Worm (Caenorhabditis elegans): Measurements from ENCODE around the gene C44C10.9.

Gene C44C10.9

DNA sequence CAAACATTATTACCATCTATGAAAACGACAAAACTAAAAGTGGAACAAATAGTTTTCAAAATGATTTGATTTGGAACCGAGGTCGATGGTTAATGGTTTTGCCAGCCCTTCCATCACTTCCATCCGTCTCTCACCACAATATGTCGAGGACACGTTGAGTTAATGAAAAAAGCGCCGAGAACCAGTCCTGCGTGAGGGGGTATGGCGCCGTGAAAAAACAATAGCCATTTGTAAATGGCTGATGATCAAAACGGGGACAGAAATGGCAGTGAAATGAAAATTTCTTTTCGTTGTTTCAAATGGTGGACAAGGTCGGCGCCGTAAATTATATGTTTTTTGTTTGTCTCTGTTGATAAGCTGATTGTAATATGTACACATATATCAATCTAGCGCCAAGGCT lies 3.7 kb upstream of the C44C10.9 start:
- TF ChIP-seq ceh-36 (tag; optimal IDR thresholded peaks at IDR 0.05): no peak

DNA sequence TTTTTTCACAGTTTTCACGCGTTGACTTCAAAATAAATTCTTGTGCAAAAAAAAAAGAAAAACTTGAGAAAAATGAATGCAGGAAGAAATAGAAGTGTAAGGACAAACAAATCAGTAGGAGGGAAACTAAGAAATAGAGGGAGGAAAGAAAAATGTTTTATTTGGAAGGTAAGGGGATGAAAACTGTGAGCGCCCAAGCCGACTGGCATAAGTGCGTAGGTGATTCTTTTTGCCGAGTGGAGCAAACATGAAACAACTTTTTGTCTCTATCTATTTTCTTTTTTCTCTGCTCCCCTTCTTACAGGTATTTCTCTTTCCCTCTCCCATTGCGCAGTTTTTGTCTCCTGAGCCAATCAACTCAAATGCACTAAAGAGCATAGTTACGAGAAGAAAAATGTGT lies 2.4 kb upstream of the C44C10.9 start:
- TF ChIP-seq sea-1 (GFP tag; conservative IDR thresholded peaks at IDR 0.05) (no peak), tbx-37 (GFP tag; conservative IDR thresholded peaks at IDR 0.05) (no peak), ets-7 (tag; optimal IDR thresholded peaks at IDR 0.05) (no peak), ceh-13 (GFP tag; optimal IDR thresholded peaks at IDR 0.05) (no peak), ama-1 (optimal IDR thresholded peaks at IDR 0.05) (no peak), ceh-36 (tag; optimal IDR thresholded peaks at IDR 0.05) (no peak), B0310.2 (tag; optimal IDR thresholded peaks at IDR 0.05) (no peak), scrt-1 (GFP tag; IDR thresholded peaks at IDR 0.05) (no peak), hmbx-1 (tag; optimal IDR thresholded peaks at IDR 0.05) (no peak), tbx-11 (GFP tag; IDR thresholded peaks at IDR 0.05) (no peak), pes-1 (GFP tag; IDR thresholded peaks at IDR 0.05) (no peak), flt-1 (GFP tag; IDR thresholded peaks at IDR 0.05) (no peak)

DNA sequence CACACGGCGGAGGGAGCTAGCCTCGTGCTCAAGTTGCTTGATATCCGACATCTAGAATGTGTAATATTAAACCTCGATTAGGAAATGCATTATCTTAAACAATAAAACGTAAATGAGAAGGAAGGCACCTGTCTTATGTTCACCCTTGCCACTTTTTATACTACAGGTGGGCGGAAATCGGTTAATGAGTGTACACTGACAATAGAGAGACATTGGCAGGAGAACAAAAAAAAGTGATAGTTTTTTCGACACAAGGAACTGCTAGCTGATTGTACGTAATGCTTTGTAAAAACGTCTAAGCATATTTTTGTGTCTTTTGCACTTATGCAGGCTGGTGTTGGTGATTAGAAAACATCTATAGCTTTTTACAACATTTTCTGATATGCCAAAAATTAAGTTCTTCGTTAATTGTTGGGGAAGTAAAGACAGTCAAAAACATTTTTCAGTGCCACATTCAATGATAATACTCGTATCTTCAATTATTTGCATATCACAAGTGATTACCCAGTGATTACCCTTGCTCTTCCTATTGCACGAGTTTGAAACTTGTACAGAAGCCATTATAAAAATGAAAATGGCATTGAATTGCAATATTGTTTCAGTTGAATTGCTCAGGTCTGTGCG lies 4.0 kb downstream of the C44C10.9 start, which contains the start of gene col-180:
col-180 (minus strand) TSS at position 51 of the 624 bp plus-strand sequence.
- TF ChIP-seq ceh-13 (GFP tag; optimal IDR thresholded peaks at IDR 0.05): no peak
- no peak for TF ChIP-seq tra-4 (tag; optimal IDR thresholded peaks at IDR 0.05)
- no peak for TF ChIP-seq tbx-11 (GFP tag; IDR thresholded peaks at IDR 0.05)
- no peak for TF ChIP-seq hmbx-1 (tag; optimal IDR thresholded peaks at IDR 0.05)
- no peak for TF ChIP-seq aly-1 (tag; optimal IDR thresholded peaks at IDR 0.05)
- TF ChIP-seq flt-1 (GFP tag; IDR thresholded peaks at IDR 0.05): no peak
- TF ChIP-seq hmg-4 (GFP tag; optimal IDR thresholded peaks at IDR 0.05): no peak
- no peak for TF ChIP-seq tbx-37 (GFP tag; conservative IDR thresholded peaks at IDR 0.05)
- TF ChIP-seq hnd-1 (tag; optimal IDR thresholded peaks at IDR 0.05): no peak
- no peak for TF ChIP-seq F13C5.2 (tag; optimal IDR thresholded peaks at IDR 0.05)
- TF ChIP-seq ets-7 (tag; optimal IDR thresholded peaks at IDR 0.05): no peak
- TF ChIP-seq scrt-1 (GFP tag; IDR thresholded peaks at IDR 0.05): no peak
- no peak for TF ChIP-seq ama-1 (optimal IDR thresholded peaks at IDR 0.05)
- no peak for TF ChIP-seq pes-1 (GFP tag; IDR thresholded peaks at IDR 0.05)
- no peak for TF ChIP-seq sea-1 (GFP tag; conservative IDR thresholded peaks at IDR 0.05)
- TF ChIP-seq B0310.2 (tag; optimal IDR thresholded peaks at IDR 0.05): no peak
- TF ChIP-seq ceh-36 (tag; optimal IDR thresholded peaks at IDR 0.05): no peak

DNA sequence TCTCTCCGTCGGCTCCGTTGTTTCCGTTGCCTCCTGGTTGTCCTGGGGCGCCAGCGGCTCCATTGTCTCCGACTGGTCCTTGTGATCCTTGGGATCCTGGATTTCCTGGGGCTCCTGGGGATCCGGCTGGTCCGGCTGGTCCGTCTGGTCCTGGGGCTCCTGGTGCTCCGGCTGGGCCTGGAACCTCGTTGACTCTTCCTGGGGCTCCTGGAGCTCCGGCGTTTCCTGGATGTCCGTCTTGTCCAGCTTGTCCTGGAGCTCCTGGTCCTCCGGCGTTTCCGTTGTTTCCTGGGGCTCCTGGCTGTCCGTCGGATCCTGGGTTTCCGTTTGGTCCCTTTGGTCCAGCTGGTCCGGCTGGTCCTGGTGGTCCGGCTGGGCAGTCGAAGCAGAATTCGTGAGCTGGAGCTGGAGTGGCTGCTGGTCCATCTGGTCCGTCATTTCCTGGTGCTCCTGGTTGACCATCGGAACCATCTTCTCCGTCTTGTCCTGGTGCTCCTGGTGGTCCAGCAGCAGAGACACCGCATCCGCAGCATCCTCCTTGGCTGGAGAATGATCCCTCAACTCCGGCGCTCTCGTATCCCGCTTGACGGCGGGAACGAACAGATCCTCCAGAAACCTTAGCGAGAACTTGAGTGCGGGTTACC lies 4.8 kb downstream of the C44C10.9 start:
- TF ChIP-seq pes-1 (GFP tag; IDR thresholded peaks at IDR 0.05) (no peak), ceh-13 (GFP tag; optimal IDR thresholded peaks at IDR 0.05) (no peak), ceh-36 (tag; optimal IDR thresholded peaks at IDR 0.05) (no peak), hnd-1 (tag; optimal IDR thresholded peaks at IDR 0.05) (no peak), hmbx-1 (tag; optimal IDR thresholded peaks at IDR 0.05) (no peak), ama-1 (optimal IDR thresholded peaks at IDR 0.05) (no peak), B0310.2 (tag; optimal IDR thresholded peaks at IDR 0.05) (no peak), tra-4 (tag; optimal IDR thresholded peaks at IDR 0.05) (no peak), hmg-4 (GFP tag; optimal IDR thresholded peaks at IDR 0.05) (no peak), tbx-11 (GFP tag; IDR thresholded peaks at IDR 0.05) (no peak)

DNA sequence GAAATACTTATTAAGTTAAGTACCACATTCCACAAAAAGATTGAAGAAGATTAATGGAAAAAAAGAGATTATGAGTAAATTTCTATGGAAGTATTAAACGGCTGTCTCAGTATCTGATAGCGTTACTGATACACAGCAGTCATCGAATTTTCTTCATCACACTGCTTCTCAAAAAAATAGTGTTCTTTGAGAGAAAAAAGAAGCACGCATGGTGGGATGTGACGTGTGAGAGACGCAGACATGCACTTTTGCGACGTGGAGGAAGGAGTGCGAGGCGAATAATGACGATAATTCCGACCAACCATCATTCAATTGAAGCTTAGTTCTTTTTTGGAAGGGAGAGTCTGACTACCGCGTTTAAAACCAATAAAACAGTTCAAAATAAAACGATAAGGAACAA lies 6.1 kb downstream of the C44C10.9 start, which contains the start of gene C44C10.11:
C44C10.11 (minus strand) TSS at position 115 of the 400 bp plus-strand sequence.
- TF ChIP-seq flt-1 (GFP tag; IDR thresholded peaks at IDR 0.05) (no peak), tbx-11 (GFP tag; IDR thresholded peaks at IDR 0.05) (no peak), tra-4 (tag; optimal IDR thresholded peaks at IDR 0.05) (no peak), sea-1 (GFP tag; conservative IDR thresholded peaks at IDR 0.05) (no peak), ceh-36 (tag; optimal IDR thresholded peaks at IDR 0.05) (no peak), hmbx-1 (tag; optimal IDR thresholded peaks at IDR 0.05) (no peak), F13C5.2 (tag; optimal IDR thresholded peaks at IDR 0.05) (no peak), ets-7 (tag; optimal IDR thresholded peaks at IDR 0.05) (no peak), hnd-1 (tag; optimal IDR thresholded peaks at IDR 0.05) (no peak), B0310.2 (tag; optimal IDR thresholded peaks at IDR 0.05) (no peak), aly-1 (tag; optimal IDR thresholded peaks at IDR 0.05) (no peak), ama-1 (optimal IDR thresholded peaks at IDR 0.05) (no peak), pes-1 (GFP tag; IDR thresholded peaks at IDR 0.05) (no peak), ceh-13 (GFP tag; optimal IDR thresholded peaks at IDR 0.05) (no peak), hmg-4 (GFP tag; optimal IDR thresholded peaks at IDR 0.05) (no peak), tbx-37 (GFP tag; conservative IDR thresholded peaks at IDR 0.05) (no peak), scrt-1 (GFP tag; IDR thresholded peaks at IDR 0.05) (no peak)

DNA sequence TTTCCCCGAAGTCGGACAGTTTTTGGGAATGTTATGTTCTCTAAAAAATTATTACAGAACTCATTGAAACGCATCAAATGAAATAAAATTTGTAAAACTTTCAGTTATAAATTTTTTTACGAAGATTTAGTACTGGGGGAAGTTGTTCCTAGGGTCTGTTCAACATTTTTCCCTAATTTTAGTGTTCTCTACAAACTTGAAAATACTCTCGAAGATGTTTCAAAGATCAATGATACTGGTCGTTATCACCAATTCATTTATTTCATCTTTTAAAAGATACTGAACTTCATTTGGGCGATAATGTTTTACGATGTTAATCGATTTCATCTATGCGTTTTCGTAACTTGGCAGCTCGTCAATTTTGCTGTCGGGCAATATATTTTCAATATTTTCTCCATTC lies 14.1 kb downstream of the C44C10.9 start, which contains the start of gene C44C10.3:
C44C10.3 (plus strand) TSS at position 301 of the 400 bp plus-strand sequence.
- TF ChIP-seq hnd-1 (tag; optimal IDR thresholded peaks at IDR 0.05): no peak
- TF ChIP-seq ets-7 (tag; optimal IDR thresholded peaks at IDR 0.05): no peak

DNA sequence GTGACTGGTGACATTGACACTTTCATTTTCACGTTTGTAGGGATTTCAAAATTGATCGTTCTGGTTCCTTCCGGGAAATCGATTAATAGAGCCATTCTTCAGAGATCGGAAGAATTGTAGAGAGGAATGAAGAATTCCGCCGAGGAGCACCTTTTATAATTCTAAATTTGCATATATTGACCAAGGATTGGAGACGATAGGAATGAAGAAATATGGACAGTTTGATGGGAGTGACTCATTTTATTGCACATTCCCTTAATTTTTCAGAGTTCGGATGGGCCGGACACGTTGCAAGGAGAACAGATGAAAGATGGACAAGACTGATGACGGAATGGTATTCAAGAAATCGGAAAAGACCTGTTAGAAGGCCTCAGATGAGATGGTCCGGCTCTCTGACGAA lies 16.1 kb downstream of the C44C10.9 start, which contains the start of gene C44C10.15:
C44C10.15 (minus strand) TSS at position 101 of the 400 bp plus-strand sequence.
- TF ChIP-seq tra-4 (tag; optimal IDR thresholded peaks at IDR 0.05) (no peak), scrt-1 (GFP tag; IDR thresholded peaks at IDR 0.05) (no peak), ama-1 (optimal IDR thresholded peaks at IDR 0.05) (no peak), tbx-37 (GFP tag; conservative IDR thresholded peaks at IDR 0.05) (no peak), ceh-13 (GFP tag; optimal IDR thresholded peaks at IDR 0.05) (no peak), ets-7 (tag; optimal IDR thresholded peaks at IDR 0.05) (no peak), ceh-36 (tag; optimal IDR thresholded peaks at IDR 0.05) (no peak), tbx-11 (GFP tag; IDR thresholded peaks at IDR 0.05) (no peak)

DNA sequence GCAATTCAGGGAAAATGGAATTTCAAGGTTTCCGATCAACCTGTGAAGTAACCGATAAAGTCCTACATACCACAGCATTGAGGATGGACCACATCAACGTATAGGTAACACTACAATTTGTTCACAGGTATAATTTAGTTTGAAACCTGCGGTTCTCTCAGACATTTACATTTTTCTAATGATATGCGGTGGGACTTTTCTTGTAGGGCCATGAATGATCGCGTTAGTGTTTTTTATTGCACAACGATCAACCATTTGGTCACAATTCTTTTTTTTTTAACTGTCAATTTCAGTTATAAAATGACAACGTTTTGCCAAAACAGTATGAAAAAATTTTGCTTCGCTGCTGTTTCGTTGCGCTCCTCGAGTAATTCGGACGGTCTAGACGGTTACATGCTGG lies 19.6 kb downstream of the C44C10.9 start, which contains the start of gene C44C10.12:
C44C10.12 (plus strand) TSS at position 301 of the 400 bp plus-strand sequence.
- no peak for TF ChIP-seq aly-1 (tag; optimal IDR thresholded peaks at IDR 0.05)
- TF ChIP-seq sea-1 (GFP tag; conservative IDR thresholded peaks at IDR 0.05): no peak

Data from whole organism, early embryonic.